Worm (Caenorhabditis elegans) whole organism, L3 larva: ENCODE measurements around the gene hlh-6.

Experiments
- R02D3.7 ChIP-seq: fragments of 150-350 bp; optimal IDR thresholded peaks from 2 replicates; lab custom pipeline; 2014; ENCODE audit warnings: missing biosample characterization, missing genetic modification characterization
- ZK546.5 ChIP-seq: sonication (generic microtip); optimal IDR thresholded peaks from 2 replicates; lab custom pipeline; 2017; ENCODE audit warnings: missing biosample characterization, missing genetic modification characterization
- aly-2 ChIP-seq: fragments of 150-350 bp; optimal IDR thresholded peaks from 2 replicates; lab custom pipeline; 2014; ENCODE audit warnings: missing biosample characterization, missing genetic modification characterization
- ama-1 ChIP-seq: fragments of 150-350 bp; optimal IDR thresholded peaks from 2 replicates; lab custom pipeline; 2018
- ceh-16 ChIP-seq: sonication (generic microtip); optimal IDR thresholded peaks from 2 replicates; lab custom pipeline; 2017; ENCODE audit warnings: missing biosample characterization, missing genetic modification characterization
- ceh-28 ChIP-seq: fragments of 150-350 bp; optimal IDR thresholded peaks from 2 replicates; lab custom pipeline; 2014; ENCODE audit warnings: missing biosample characterization, missing genetic modification reagents, missing genetic modification characterization
- ceh-82 ChIP-seq: fragments of 150-350 bp; optimal IDR thresholded peaks from 2 replicates; lab custom pipeline; 2014; ENCODE audit warnings: missing biosample characterization, missing genetic modification characterization
- ceh-9 ChIP-seq: sonication (generic microtip); optimal IDR thresholded peaks from 2 replicates; lab custom pipeline; 2018; ENCODE audit warnings: missing biosample characterization, missing genetic modification characterization
- daf-12 ChIP-seq: fragments of 150-350 bp; optimal IDR thresholded peaks from 2 replicates; lab custom pipeline; 2014; ENCODE audit warnings: missing biosample characterization, missing genetic modification reagents, missing genetic modification characterization
- egl-27 ChIP-seq: sonication (generic microtip); optimal IDR thresholded peaks from 4 replicates; lab custom pipeline; 2017; ENCODE audit warnings: missing biosample characterization, missing genetic modification reagents, missing genetic modification characterization
- egl-5 ChIP-seq: fragments of 150-350 bp; optimal IDR thresholded peaks from 2 replicates; lab custom pipeline; 2017; ENCODE audit warnings: missing biosample characterization, missing genetic modification reagents, missing genetic modification characterization, inconsistent platforms
- elt-1 ChIP-seq: fragments of 150-350 bp; optimal IDR thresholded peaks from 2 replicates; lab custom pipeline; 2014; ENCODE audit warnings: missing biosample characterization, missing genetic modification characterization
- elt-2 ChIP-seq: sonication (generic microtip); optimal IDR thresholded peaks from 2 replicates; lab custom pipeline; 2016; ENCODE audit warnings: missing genetic modification reagents, mild to moderate bottlenecking, missing genetic modification characterization, missing compliant biosample characterization
- elt-3 ChIP-seq, 3 experiments: fragments of 150-350 bp in 1 of 3; sonication (generic microtip) in 2 of 3; optimal IDR thresholded peaks; 2 replicates in 2 of 3; 4 replicates in 1 of 3; lab custom pipeline; 2014 to 2017; ENCODE audit warnings: missing biosample characterization in 3 of 3, missing genetic modification characterization in 3 of 3
- eor-1 ChIP-seq, 2 experiments: fragments of 150-350 bp; optimal IDR thresholded peaks; 2 replicates each; lab custom pipeline; 2014 to 2018; ENCODE audit warnings: missing biosample characterization in 2 of 2, missing genetic modification characterization in 2 of 2
- fkh-10 ChIP-seq: sonication (generic microtip); optimal IDR thresholded peaks from 2 replicates; lab custom pipeline; 2017; ENCODE audit warnings: missing biosample characterization, missing genetic modification reagents, missing genetic modification characterization
- fkh-2 ChIP-seq: fragments of 150-350 bp; optimal IDR thresholded peaks from 2 replicates; lab custom pipeline; 2014; ENCODE audit warnings: missing biosample characterization, missing genetic modification reagents, missing genetic modification characterization
- fos-1 ChIP-seq: fragments of 150-350 bp; optimal IDR thresholded peaks from 2 replicates; lab custom pipeline; 2014; ENCODE audit warnings: missing biosample characterization, missing genetic modification characterization
- hmg-11 ChIP-seq: sonication (generic microtip); optimal IDR thresholded peaks from 2 replicates; lab custom pipeline; 2016; ENCODE audit warnings: missing genetic modification characterization, missing compliant biosample characterization
- jun-1 ChIP-seq: fragments of 150-350 bp; optimal IDR thresholded peaks from 2 replicates; lab custom pipeline; 2014; ENCODE audit warnings: missing biosample characterization, missing genetic modification reagents, missing genetic modification characterization
- lin-39 ChIP-seq: fragments of 150-350 bp; optimal IDR thresholded peaks from 2 replicates; lab custom pipeline; 2018; ENCODE audit warnings: missing biosample characterization, missing genetic modification reagents, missing genetic modification characterization
- lsy-12 ChIP-seq: sonication (generic microtip); optimal IDR thresholded peaks from 2 replicates; lab custom pipeline; 2016; ENCODE audit warnings: mild to moderate bottlenecking, missing genetic modification characterization, missing compliant biosample characterization
- mdl-1 ChIP-seq: fragments of 150-350 bp; optimal IDR thresholded peaks from 2 replicates; lab custom pipeline; 2014; ENCODE audit warnings: missing biosample characterization, missing genetic modification characterization
- mml-1 ChIP-seq: fragments of 150-350 bp; sonication (generic microtip); optimal IDR thresholded peaks from 3 replicates; lab custom pipeline; 2014; ENCODE audit warnings: missing biosample characterization, missing genetic modification characterization
- nfya-1 ChIP-seq: sonication (generic microtip); optimal IDR thresholded peaks from 2 replicates; lab custom pipeline; 2017; ENCODE audit warnings: missing genetic modification characterization, mild to moderate bottlenecking, missing compliant biosample characterization, antibody characterized with exemption, moderate library complexity; ENCODE audit not compliant: insufficient read depth
- nhr-11 ChIP-seq: fragments of 150-350 bp; optimal IDR thresholded peaks from 2 replicates; lab custom pipeline; 2014; ENCODE audit warnings: missing biosample characterization, missing genetic modification characterization
- nhr-12 ChIP-seq: fragments of 150-350 bp; optimal IDR thresholded peaks from 2 replicates; lab custom pipeline; 2014; ENCODE audit warnings: missing biosample characterization, missing genetic modification characterization
- nhr-23 ChIP-seq: fragments of 150-350 bp; optimal IDR thresholded peaks from 2 replicates; lab custom pipeline; 2014; ENCODE audit warnings: missing biosample characterization, missing genetic modification reagents, missing genetic modification characterization
- nhr-237 ChIP-seq: fragments of 150-350 bp; optimal IDR thresholded peaks from 2 replicates; lab custom pipeline; 2014; ENCODE audit warnings: missing biosample characterization, missing genetic modification characterization
- nhr-25 ChIP-seq: sonication (generic microtip); optimal IDR thresholded peaks from 2 replicates; lab custom pipeline; 2017; ENCODE audit warnings: missing biosample characterization, missing genetic modification characterization
- nhr-28 ChIP-seq: fragments of 150-350 bp; optimal IDR thresholded peaks from 2 replicates; lab custom pipeline; 2014; ENCODE audit warnings: missing biosample characterization, missing genetic modification characterization
- nhr-43 ChIP-seq: sonication (generic microtip); optimal IDR thresholded peaks from 2 replicates; lab custom pipeline; 2016; ENCODE audit warnings: mild to moderate bottlenecking, missing genetic modification characterization, missing compliant biosample characterization; ENCODE audit not compliant: poor library complexity, severe bottlenecking
- nhr-67 ChIP-seq: fragments of 150-350 bp; optimal IDR thresholded peaks from 2 replicates; lab custom pipeline; 2014; ENCODE audit warnings: missing biosample characterization, missing genetic modification characterization
- nhr-76 ChIP-seq: fragments of 150-350 bp; sonication (generic microtip); optimal IDR thresholded peaks from 5 replicates; lab custom pipeline; 2014; ENCODE audit warnings: missing biosample characterization, missing genetic modification characterization
- nhr-77 ChIP-seq: fragments of 150-350 bp; optimal IDR thresholded peaks from 2 replicates; lab custom pipeline; 2014; ENCODE audit warnings: missing biosample characterization, missing genetic modification characterization
- pha-4 ChIP-seq: fragments of 150-350 bp; optimal IDR thresholded peaks from 2 replicates; lab custom pipeline; 2014; ENCODE audit warnings: missing biosample characterization, missing genetic modification reagents, missing genetic modification characterization
- pqm-1 ChIP-seq: fragments of 150-350 bp; optimal IDR thresholded peaks from 2 replicates; lab custom pipeline; 2017; ENCODE audit warnings: missing biosample characterization, missing genetic modification characterization, inconsistent platforms
- sea-2 ChIP-seq: fragments of 150-350 bp; sonication (generic microtip); optimal IDR thresholded peaks from 4 replicates; lab custom pipeline; 2014; ENCODE audit warnings: missing biosample characterization, missing genetic modification reagents, missing genetic modification characterization
- skn-1 ChIP-seq: fragments of 150-350 bp; optimal IDR thresholded peaks from 2 replicates; lab custom pipeline; 2014; ENCODE audit warnings: missing biosample characterization, missing genetic modification characterization
- snpc-4 ChIP-seq: fragments of 150-350 bp; optimal IDR thresholded peaks from 2 replicates; lab custom pipeline; 2014; ENCODE audit warnings: missing biosample characterization, missing genetic modification characterization
- tbx-2 ChIP-seq: sonication (generic microtip); optimal IDR thresholded peaks from 2 replicates; lab custom pipeline; 2016; ENCODE audit warnings: mild to moderate bottlenecking, missing genetic modification characterization, missing compliant biosample characterization
- unc-39 ChIP-seq: sonication (generic microtip); optimal IDR thresholded peaks from 4 replicates; lab custom pipeline; 2017; ENCODE audit warnings: missing biosample characterization, missing genetic modification characterization
- unc-62 ChIP-seq: fragments of 150-350 bp; sonication (generic microtip); optimal IDR thresholded peaks from 4 replicates; lab custom pipeline; 2014; ENCODE audit warnings: missing biosample characterization, missing genetic modification reagents, missing genetic modification characterization
- zag-1 ChIP-seq: fragments of 150-350 bp; optimal IDR thresholded peaks from 2 replicates; lab custom pipeline; 2014; ENCODE audit warnings: missing biosample characterization, missing genetic modification characterization
- ztf-11 ChIP-seq: fragments of 150-350 bp; optimal IDR thresholded peaks from 2 replicates; lab custom pipeline; 2014; ENCODE audit warnings: missing biosample characterization, missing genetic modification characterization
- ztf-4 ChIP-seq: fragments of 150-350 bp; optimal IDR thresholded peaks from 2 replicates; lab custom pipeline; 2014; ENCODE audit warnings: missing biosample characterization, missing genetic modification characterization

hlh-6 gene

ce11 chrII:9649191-9649590 is 34.6 kb upstream of the hlh-6 start, which contains the start of gene ZK1307.9:
ZK1307.9 (plus strand) TSS chrII:9649491.
- TF ChIP-seq pha-4 (tag; lab: Kevin White, UChicago) = no peak
- TF ChIP-seq hmg-11 (tag; lab: Kevin White, UChicago) = no peak
- no peak for TF ChIP-seq ZK546.5 (tag; lab: Kevin White, UChicago)
- TF ChIP-seq egl-5 (tag; lab: Kevin White, UChicago) = no peak
- no peak for TF ChIP-seq sea-2 (GFP tag; lab: Kevin White, UChicago)
- no peak for TF ChIP-seq nhr-77
- no peak for TF ChIP-seq nhr-12
- no peak for TF ChIP-seq mml-1 (tag; lab: Kevin White, UChicago)

ce11 chrII:9646928-9647838 is 32.6 kb upstream of the hlh-6 start, which contains the start of gene sqv-8:
sqv-8 (plus strand) TSS chrII:9646978.
- TF ChIP-seq hmg-11 (tag; lab: Kevin White, UChicago) (no peak), ceh-28 (peak; percentile 63), elt-2 (tag; lab: Kevin White, UChicago) (peak; percentile 73), nfya-1 (peak; percentile 33)

- TF ChIP-seq nhr-43 (peak; percentile 41), ztf-11 (tag; lab: Kevin White, UChicago) (no peak), snpc-4 (tag; lab: Kevin White, UChicago) (peak; percentile 4), aly-2 (no peak), nhr-28 (tag; lab: Kevin White, UChicago) (no peak), nhr-12 (no peak), tbx-2 (tag; lab: Kevin White, UChicago) (peak; percentile 30), nhr-237 (no peak), elt-3 (tag; optimal IDR thresholded peaks at IDR 0.05; lab: Kevin White, UChicago) (no peak), nhr-11 (tag; lab: Kevin White, UChicago) (peak; percentile 78), lin-39 (tag; lab: Kevin White, UChicago) (peak; percentile 11), fos-1 (no peak), pha-4 (tag; lab: Kevin White, UChicago) (peak; percentile 77), fkh-10 (GFP tag; lab: Kevin White, UChicago) (no peak), lsy-12 (peak; percentile 56), egl-27 (tag; lab: Kevin White, UChicago) (no peak), ceh-82 (no peak), nhr-25 (tag; lab: Kevin White, UChicago) (peak; percentile 88), unc-39 (tag; lab: Kevin White, UChicago) (no peak), ztf-4 (no peak), unc-62 (GFP tag; lab: Kevin White, UChicago) (peak; percentile 64), ceh-16 (tag; lab: Kevin White, UChicago) (no peak), nhr-23 (tag; lab: Kevin White, UChicago) (peak; percentile 76), elt-2 (tag; lab: Kevin White, UChicago) (peak; percentile 60), daf-12 (tag; lab: Kevin White, UChicago) (no peak), jun-1 (tag; lab: Kevin White, UChicago) (peak; percentile 43), zag-1 (tag; lab: Kevin White, UChicago) (no peak), skn-1 (tag; lab: Kevin White, UChicago) (no peak), sea-2 (GFP tag; lab: Kevin White, UChicago) (no peak), nhr-67 (tag; lab: Kevin White, UChicago) (no peak), pqm-1 (tag; lab: Kevin White, UChicago) (peak; percentile 13), hmg-11 (tag; lab: Kevin White, UChicago) (peak; percentile 86), ceh-28 (peak; percentile 85), nhr-76 (tag; lab: Kevin White, UChicago) (no peak), eor-1 (tag; optimal IDR thresholded peaks at IDR 0.05; lab: Kevin White, UChicago) (no peak), ama-1 (lab: Kevin White, UChicago) (peak; percentile 86), nfya-1 (peak; percentile 88), elt-1 (tag; lab: Kevin White, UChicago) (peak; percentile 73), nhr-77 (no peak), mdl-1 (tag; lab: Kevin White, UChicago) (peak; percentile 66), ceh-9 (tag; lab: Kevin White, UChicago) (no peak), mml-1 (tag; lab: Kevin White, UChicago) (no peak), R02D3.7 (tag; lab: Kevin White, UChicago) (peak; percentile 47), ZK546.5 (tag; lab: Kevin White, UChicago) (no peak), fkh-2 (tag; lab: Kevin White, UChicago) (no peak), egl-5 (tag; lab: Kevin White, UChicago) (peak; percentile 92)
Measured at ce11 chrII:9646122-9646555, 31.5 kb upstream of the hlh-6 start.
